Worm (Caenorhabditis elegans) whole organism, young adult: Measurements from ENCODE around the gene T23B12.5.

Experiments
- B0035.1 ChIP-seq: sonication (generic microtip); optimal IDR thresholded peaks from 2 replicates; lab custom pipeline; 2016; ENCODE audit warnings: missing genetic modification characterization, mild to moderate bottlenecking, missing compliant biosample characterization, missing genotype, missing genetic modification reagents
- B0261.1 ChIP-seq: sonication (generic microtip); optimal IDR thresholded peaks from 2 replicates; lab custom pipeline; 2016; ENCODE audit warnings: mild to moderate bottlenecking, missing genetic modification characterization, moderate library complexity, missing compliant biosample characterization
- B0336.3 ChIP-seq: fragments of 200-800 bp; sonication (Bioruptor generic); IDR thresholded peaks from 2 replicates; pipeline ENCODE4 v1.3.6; 2022; ENCODE audit warnings: missing genetic modification characterization, missing compliant biosample characterization
- C06A6.2 ChIP-seq: fragments of 200-800 bp; sonication (Bioruptor generic); conservative IDR thresholded peaks from 2 replicates; pipeline ENCODE4 v1.3.6; 2022; ENCODE audit warnings: missing genetic modification characterization, missing compliant biosample characterization
- K11D2.4 ChIP-seq: fragments of 200-800 bp; sonication (Bioruptor generic); IDR thresholded peaks from 2 replicates; pipeline ENCODE4 v1.3.6; 2022; ENCODE audit warnings: missing genetic modification reagents, missing genetic modification characterization, missing compliant biosample characterization
- K12H6.12 ChIP-seq: fragments of 200-800 bp; sonication (Bioruptor generic); optimal IDR thresholded peaks from 2 replicates; lab custom pipeline; 2018; ENCODE audit warnings: mild to moderate bottlenecking, missing genetic modification characterization, missing compliant biosample characterization
- Y53G8AR.9 ChIP-seq: fragments of 200-800 bp; sonication (Bioruptor generic); conservative IDR thresholded peaks from 2 replicates; pipeline ENCODE4 v1.3.6; 2022; ENCODE audit warnings: missing genetic modification reagents, missing genetic modification characterization, missing compliant biosample characterization
- Y95B8A.8 ChIP-seq: fragments of 200-800 bp; sonication (Bioruptor generic); IDR thresholded peaks from 2 replicates; pipeline ENCODE4 v1.3.6; 2022; ENCODE audit warnings: missing genetic modification reagents, missing genetic modification characterization, missing compliant biosample characterization
- ZK185.1 ChIP-seq: sonication (generic microtip); optimal IDR thresholded peaks from 2 replicates; lab custom pipeline; 2016; ENCODE audit warnings: mild to moderate bottlenecking, missing genetic modification characterization, missing compliant biosample characterization; ENCODE audit not compliant: poor library complexity, severe bottlenecking
- ama-1 ChIP-seq, 3 experiments: fragments of 150-350 bp in 1 of 3; sonication (generic microtip) in 2 of 3; optimal IDR thresholded peaks; 2 replicates each; lab custom pipeline; 2014 to 2018; ENCODE audit warnings: missing biosample characterization in 2 of 3, missing genetic modification characterization in 2 of 3, missing genetic modification reagents in 2 of 3
- aptf-3 ChIP-seq: fragments of 200-800 bp; sonication (Bioruptor generic); IDR thresholded peaks from 2 replicates; pipeline ENCODE4 v1.3.6; 2022; ENCODE audit warnings: missing genetic modification characterization, missing compliant biosample characterization
- attf-3 ChIP-seq: fragments of 200-800 bp; sonication (Bioruptor generic); conservative IDR thresholded peaks from 2 replicates; pipeline ENCODE4 v1.3.6; 2022; ENCODE audit warnings: missing genetic modification reagents, missing genetic modification characterization, missing compliant biosample characterization
- ceh-91 ChIP-seq: fragments of 200-800 bp; sonication (Bioruptor generic); IDR thresholded peaks from 2 replicates; pipeline ENCODE4 v1.3.6; 2022; ENCODE audit warnings: missing genetic modification reagents, missing genetic modification characterization, missing compliant biosample characterization
- chd-7 ChIP-seq: sonication (generic microtip); optimal IDR thresholded peaks from 2 replicates; lab custom pipeline; 2016; ENCODE audit warnings: mild to moderate bottlenecking, missing genetic modification characterization, moderate library complexity, missing compliant biosample characterization
- die-1 ChIP-seq: sonication (generic microtip); optimal IDR thresholded peaks from 2 replicates; lab custom pipeline; 2016; ENCODE audit warnings: missing genotype, mild to moderate bottlenecking, missing genetic modification characterization, missing compliant biosample characterization
- dox-1 ChIP-seq: fragments of 200-800 bp; sonication (Bioruptor generic); IDR thresholded peaks from 2 replicates; pipeline ENCODE4 v1.3.6; 2022; ENCODE audit warnings: missing genetic modification reagents, missing genetic modification characterization, missing compliant biosample characterization
- dpff-1 ChIP-seq: sonication (generic microtip); optimal IDR thresholded peaks from 2 replicates; lab custom pipeline; 2017; ENCODE audit warnings: mild to moderate bottlenecking, missing genetic modification characterization, missing compliant biosample characterization
- dpl-1 ChIP-seq: fragments of 150-350 bp; optimal IDR thresholded peaks from 2 replicates; lab custom pipeline; 2014; ENCODE audit warnings: missing biosample characterization, missing genetic modification reagents, missing genetic modification characterization
- ets-4 ChIP-seq: fragments of 200-800 bp; sonication (Bioruptor generic); optimal IDR thresholded peaks from 2 replicates; lab custom pipeline; 2018; ENCODE audit warnings: mild to moderate bottlenecking, missing genetic modification characterization, missing compliant biosample characterization
- hlh-12 ChIP-seq: sonication (generic microtip); optimal IDR thresholded peaks from 2 replicates; lab custom pipeline; 2016; ENCODE audit warnings: missing genetic modification characterization, missing compliant biosample characterization
- hmg-1.2 ChIP-seq: fragments of 200-800 bp; sonication (Bioruptor generic); IDR thresholded peaks from 2 replicates; pipeline ENCODE4 v1.3.6; 2022; ENCODE audit warnings: missing genetic modification reagents, missing genetic modification characterization, missing compliant biosample characterization
- let-526 ChIP-seq: fragments of 200-800 bp; sonication (Bioruptor generic); IDR thresholded peaks from 2 replicates; pipeline ENCODE4 v1.3.6; 2022; ENCODE audit warnings: missing genetic modification reagents, missing genetic modification characterization, missing compliant biosample characterization
- lin-40 ChIP-seq: sonication (generic microtip); optimal IDR thresholded peaks from 2 replicates; lab custom pipeline; 2016; ENCODE audit warnings: missing genetic modification characterization, mild to moderate bottlenecking, missing compliant biosample characterization, missing genotype, missing genetic modification reagents
- lin-54 ChIP-seq: fragments of 200-800 bp; sonication (Bioruptor generic); optimal IDR thresholded peaks from 2 replicates; lab custom pipeline; 2018; ENCODE audit warnings: mild to moderate bottlenecking, missing genetic modification characterization, missing compliant biosample characterization
- lsl-1 ChIP-seq: fragments of 200-800 bp; sonication (Bioruptor generic); optimal IDR thresholded peaks from 2 replicates; lab custom pipeline; 2018; ENCODE audit warnings: mild to moderate bottlenecking, missing genetic modification characterization, moderate library complexity, missing compliant biosample characterization
- madf-3 ChIP-seq: fragments of 200-800 bp; sonication (Bioruptor generic); IDR thresholded peaks from 2 replicates; pipeline ENCODE4 v1.3.6; 2022; ENCODE audit warnings: missing genetic modification reagents, missing genetic modification characterization, missing compliant biosample characterization
- madf-6 ChIP-seq: fragments of 200-800 bp; sonication (Bioruptor generic); IDR thresholded peaks from 2 replicates; pipeline ENCODE4 v1.3.6; 2022; ENCODE audit warnings: missing genetic modification reagents, missing genetic modification characterization, missing compliant biosample characterization
- mcd-1 ChIP-seq: fragments of 200-800 bp; sonication (Bioruptor generic); IDR thresholded peaks from 2 replicates; pipeline ENCODE4 v1.3.6; 2022; ENCODE audit warnings: missing genetic modification reagents, missing genetic modification characterization, missing compliant biosample characterization
- mxl-1 ChIP-seq: sonication (generic microtip); optimal IDR thresholded peaks from 2 replicates; lab custom pipeline; 2016; ENCODE audit warnings: missing genetic modification characterization, missing compliant biosample characterization
- nhr-80 ChIP-seq: sonication (generic microtip); optimal IDR thresholded peaks from 2 replicates; lab custom pipeline; 2016; ENCODE audit warnings: missing genetic modification characterization, missing compliant biosample characterization
- pbrm-1 ChIP-seq: fragments of 200-800 bp; sonication (Bioruptor generic); IDR thresholded peaks from 2 replicates; pipeline ENCODE4 v1.3.6; 2022; ENCODE audit warnings: missing genetic modification reagents, missing genetic modification characterization, missing compliant biosample characterization
- repo-1 ChIP-seq: sonication (generic microtip); optimal IDR thresholded peaks from 2 replicates; lab custom pipeline; 2017; ENCODE audit warnings: mild to moderate bottlenecking, missing genetic modification characterization, missing compliant biosample characterization
- snpc-3.4 ChIP-seq: sonication (generic microtip); optimal IDR thresholded peaks from 2 replicates; lab custom pipeline; 2017; ENCODE audit warnings: missing genetic modification characterization, mild to moderate bottlenecking, missing compliant biosample characterization, antibody characterized with exemption, moderate library complexity, missing genotype, missing genetic modification reagents
- snpc-4 ChIP-seq, 5 experiments: fragments of 150-350 bp in 1 of 5; sonication (generic microtip) in 4 of 5; optimal IDR thresholded peaks; 2 replicates each; lab custom pipeline; 2014 to 2018; ENCODE audit warnings: missing genetic modification characterization in 5 of 5, missing biosample characterization in 3 of 5, antibody characterized with exemption in 2 of 5, mild to moderate bottlenecking in 2 of 5, missing compliant biosample characterization in 2 of 5, missing genotype in 2 of 5, moderate library complexity in 2 of 5, missing genetic modification reagents in 1 of 5
- somi-1 ChIP-seq: fragments of 200-800 bp; sonication (Bioruptor generic); optimal IDR thresholded peaks from 2 replicates; lab custom pipeline; 2018; ENCODE audit warnings: mild to moderate bottlenecking, missing genetic modification characterization, missing compliant biosample characterization
- sptf-2 ChIP-seq: fragments of 200-800 bp; sonication (Bioruptor generic); optimal IDR thresholded peaks from 2 replicates; lab custom pipeline; 2018; ENCODE audit warnings: mild to moderate bottlenecking, missing genetic modification characterization, missing compliant biosample characterization
- tbp1 ChIP-seq: fragments of 200-800 bp; sonication (Bioruptor generic); optimal IDR thresholded peaks from 2 replicates; lab custom pipeline; 2018; ENCODE audit warnings: mild to moderate bottlenecking, missing genetic modification characterization, missing compliant biosample characterization
- tlf-1 ChIP-seq: fragments of 200-800 bp; sonication (Bioruptor generic); optimal IDR thresholded peaks from 2 replicates; lab custom pipeline; 2018; ENCODE audit warnings: mild to moderate bottlenecking, missing genetic modification characterization, missing compliant biosample characterization
- unc-130 ChIP-seq: sonication (generic microtip); optimal IDR thresholded peaks from 2 replicates; lab custom pipeline; 2016; ENCODE audit warnings: missing genetic modification reagents, missing genetic modification characterization, missing compliant biosample characterization
- xnd-1 ChIP-seq: sonication (generic microtip); optimal IDR thresholded peaks from 2 replicates; lab custom pipeline; 2016; ENCODE audit warnings: missing genotype, missing genetic modification reagents, missing genetic modification characterization, missing compliant biosample characterization
- zim-3 ChIP-seq: sonication (generic microtip); optimal IDR thresholded peaks from 2 replicates; lab custom pipeline; 2017; ENCODE audit warnings: mild to moderate bottlenecking, missing genetic modification characterization, moderate library complexity, missing compliant biosample characterization
- ztf-25 ChIP-seq: fragments of 200-800 bp; sonication (Bioruptor generic); IDR thresholded peaks from 2 replicates; pipeline ENCODE4 v1.3.6; 2022; ENCODE audit warnings: missing genetic modification reagents, missing genetic modification characterization, missing compliant biosample characterization
- ztf-26 ChIP-seq: sonication (generic microtip); optimal IDR thresholded peaks from 2 replicates; lab custom pipeline; 2017; ENCODE audit warnings: missing genetic modification characterization, missing compliant biosample characterization
- ztf-6 ChIP-seq: fragments of 200-800 bp; sonication (Bioruptor generic); IDR thresholded peaks from 2 replicates; pipeline ENCODE4 v1.3.6; 2022; ENCODE audit warnings: missing genetic modification reagents, missing genetic modification characterization, missing compliant biosample characterization

T23B12.5 gene

DNA sequence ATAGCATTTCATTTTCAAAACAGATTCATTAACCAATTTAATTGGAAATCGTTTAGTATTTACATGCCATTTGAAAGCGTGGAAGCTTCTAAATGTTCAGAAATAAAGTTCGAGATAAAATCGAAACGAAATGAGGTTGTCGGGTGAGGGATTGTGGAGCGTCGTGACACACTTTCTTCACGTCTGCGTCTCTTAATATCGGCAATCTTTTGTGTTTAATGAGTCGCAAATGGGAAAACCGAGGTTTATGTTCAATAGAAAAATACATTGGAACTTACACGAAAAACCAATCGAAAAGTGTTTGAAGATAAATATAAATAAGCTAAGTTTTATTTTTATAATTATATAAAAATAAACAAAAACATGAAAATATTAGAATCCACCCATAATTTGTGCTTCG is 13.0 kb upstream of the T23B12.5 start:
- no peak for TF ChIP-seq zim-3 (tag; lab: Kevin White, UChicago)
- no peak for TF ChIP-seq ztf-6 (GFP tag; lab: Robert Waterston, UW)
- no peak for TF ChIP-seq tlf-1 (GFP tag; lab: Kevin White, UChicago)
- TF ChIP-seq snpc-4 (GFP tag; optimal IDR thresholded peaks at IDR 0.05; lab: Kevin White, UChicago) = peak; percentile 49
- peak in 1 of 4 experiments; percentile 51 for TF ChIP-seq snpc-4 (tag; optimal IDR thresholded peaks at IDR 0.05; lab: Kevin White, UChicago)
- TF ChIP-seq aptf-3 = no peak
- peak; percentile 54; the same call in 1 of the 2 replicates for TF ChIP-seq hmg-1.2 (GFP tag; lab: Robert Waterston, UW)
- no peak for TF ChIP-seq ama-1 (optimal IDR thresholded peaks at IDR 0.05; lab: Kevin White, UChicago)
- no peak for TF ChIP-seq ama-1 (GFP tag; optimal IDR thresholded peaks at IDR 0.05; lab: Kevin White, UChicago)
- no peak for TF ChIP-seq ztf-26 (tag; lab: Kevin White, UChicago)
- TF ChIP-seq K12H6.12 = no peak
- no peak for TF ChIP-seq dpff-1 (tag; lab: Kevin White, UChicago)
- no peak for TF ChIP-seq ZK185.1 (tag; lab: Kevin White, UChicago)
- no peak for TF ChIP-seq ceh-91 (GFP tag; lab: Robert Waterston, UW)
- no peak for TF ChIP-seq C06A6.2 (GFP tag; lab: Robert Waterston, UW)
- TF ChIP-seq attf-3 (GFP tag; lab: Robert Waterston, UW) = 0 out of 2 replicates have a peak, but pooled peaks have one; percentile 13
- no peak for TF ChIP-seq snpc-3.4 (tag; lab: Kevin White, UChicago)
- no peak for TF ChIP-seq somi-1
- no peak for TF ChIP-seq chd-7 (tag; lab: Kevin White, UChicago)
- TF ChIP-seq madf-6 (GFP tag; lab: Robert Waterston, UW) = peak; percentile 25; the same call in 1 of the 2 replicates
- TF ChIP-seq mcd-1 (GFP tag; lab: Robert Waterston, UW) = peak; percentile 10; the same call in 1 of the 2 replicates
- TF ChIP-seq B0261.1 (tag; lab: Kevin White, UChicago) = no peak

DNA sequence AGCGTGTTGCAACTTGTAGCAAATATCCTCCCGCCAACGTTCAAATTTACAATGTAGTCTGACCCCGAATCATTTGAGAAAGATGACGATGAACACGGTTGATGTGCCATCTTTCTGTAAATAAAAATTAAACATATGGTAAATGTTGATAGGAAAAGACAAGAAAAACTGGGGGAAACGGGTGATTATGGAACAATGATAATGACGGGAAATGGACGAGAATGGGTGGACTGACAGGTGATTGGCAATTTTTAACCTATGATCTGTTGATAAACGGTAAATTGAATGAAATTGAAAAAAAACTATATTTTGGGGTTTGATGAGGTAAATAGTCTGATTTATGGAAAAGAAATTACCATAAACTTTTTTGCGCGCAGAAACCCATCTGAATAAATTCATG is 12.5 kb upstream of the T23B12.5 start, which contains the start of gene T23B12.6:
T23B12.6 (minus strand) TSS at position 114 of the 400 bp plus-strand sequence.
- TF ChIP-seq lin-40 (no peak), repo-1 (tag; lab: Kevin White, UChicago) (no peak), unc-130 (no peak), lin-54 (GFP tag; lab: Kevin White, UChicago) (no peak), B0336.3 (GFP tag; lab: Robert Waterston, UW) (no peak), dpl-1 (GFP tag; lab: Kevin White, UChicago) (no peak), ceh-91 (GFP tag; lab: Robert Waterston, UW) (no peak), dox-1 (GFP tag; lab: Robert Waterston, UW) (peak; percentile 5; the same call in 1 of the 2 replicates), B0035.1 (tag; lab: Kevin White, UChicago) (no peak), xnd-1 (tag; lab: Kevin White, UChicago) (no peak), lsl-1 (GFP tag; lab: Kevin White, UChicago) (no peak), ets-4 (GFP tag; lab: Kevin White, UChicago) (peak; percentile 5), let-526 (GFP tag; lab: Robert Waterston, UW) (no peak), die-1 (tag; lab: Kevin White, UChicago) (no peak), sptf-2 (GFP tag; lab: Kevin White, UChicago) (no peak), tbp1 (GFP tag; lab: Kevin White, UChicago) (peak; percentile 4), ztf-25 (GFP tag; lab: Robert Waterston, UW) (no peak), hlh-12 (tag; lab: Kevin White, UChicago) (no peak), ama-1 (optimal IDR thresholded peaks at IDR 0.05; lab: Kevin White, UChicago) (no peak), ama-1 (GFP tag; optimal IDR thresholded peaks at IDR 0.05; lab: Kevin White, UChicago) (no peak), hmg-1.2 (GFP tag; lab: Robert Waterston, UW) (no peak), madf-3 (GFP tag; lab: Robert Waterston, UW) (no peak), pbrm-1 (GFP tag; lab: Robert Waterston, UW) (no peak), nhr-80 (tag; lab: Kevin White, UChicago) (peak; percentile 83), madf-6 (GFP tag; lab: Robert Waterston, UW) (0 out of 2 replicates have a peak, but pooled peaks have one; percentile 5), Y95B8A.8 (GFP tag; lab: Robert Waterston, UW) (no peak), K11D2.4 (no peak), mxl-1 (tag; lab: Kevin White, UChicago) (no peak), Y53G8AR.9 (GFP tag; lab: Robert Waterston, UW) (no peak)
